Worm (Caenorhabditis elegans) whole organism, late embryonic: ENCODE results near the gene K06A4.7.

ENCODE experiments used
- ahr-1 ChIP-seq: sonication (generic microtip); optimal IDR thresholded peaks from 2 replicates; lab custom pipeline; 2016; ENCODE audit warnings: missing genetic modification characterization, missing compliant biosample characterization
- ceh-19 ChIP-seq: fragments of 200-800 bp; sonication (Bioruptor generic); optimal IDR thresholded peaks from 2 replicates; lab custom pipeline; 2018; ENCODE audit warnings: mild to moderate bottlenecking, missing genetic modification characterization, missing compliant biosample characterization
- ceh-31 ChIP-seq: sonication (generic microtip); optimal IDR thresholded peaks from 2 replicates; lab custom pipeline; 2016; ENCODE audit warnings: missing genetic modification characterization, missing compliant biosample characterization
- ceh-48 ChIP-seq: sonication (generic microtip); optimal IDR thresholded peaks from 2 replicates; lab custom pipeline; 2016; ENCODE audit warnings: missing genetic modification characterization, inconsistent platforms, missing compliant biosample characterization
- ets-4 ChIP-seq: sonication (generic microtip); optimal IDR thresholded peaks from 2 replicates; lab custom pipeline; 2016; ENCODE audit warnings: missing genetic modification characterization, missing compliant biosample characterization
- fax-1 ChIP-seq: sonication (generic microtip); optimal IDR thresholded peaks from 2 replicates; lab custom pipeline; 2016; ENCODE audit warnings: missing genotype, missing genetic modification characterization, missing compliant biosample characterization
- fkh-10 ChIP-seq: fragments of 150-350 bp; optimal IDR thresholded peaks from 2 replicates; lab custom pipeline; 2014; ENCODE audit warnings: missing biosample characterization, missing genetic modification reagents, missing genetic modification characterization
- hlh-6 ChIP-seq: sonication (generic microtip); optimal IDR thresholded peaks from 2 replicates; lab custom pipeline; 2016; ENCODE audit warnings: missing genotype, missing genetic modification characterization, missing compliant biosample characterization
- pha-2 ChIP-seq: sonication (generic microtip); optimal IDR thresholded peaks from 2 replicates; lab custom pipeline; 2017; ENCODE audit warnings: mild to moderate bottlenecking, missing genetic modification characterization, missing compliant biosample characterization
- pha-4 ChIP-seq: fragments of 150-350 bp; optimal IDR thresholded peaks from 2 replicates; lab custom pipeline; 2018; ENCODE audit warnings: missing biosample characterization, missing genetic modification reagents, missing genetic modification characterization
- sox-4 ChIP-seq: sonication (generic microtip); optimal IDR thresholded peaks from 2 replicates; lab custom pipeline; 2017; ENCODE audit warnings: mild to moderate bottlenecking, missing genetic modification characterization, inconsistent platforms, missing compliant biosample characterization

- TF ChIP-seq ceh-19 (GFP tag; lab: Kevin White, UChicago) (no peak), fax-1 (tag; lab: Kevin White, UChicago) (no peak), ceh-48 (tag; lab: Kevin White, UChicago) (no peak), ceh-31 (tag; lab: Kevin White, UChicago) (no peak), ets-4 (no peak), sox-4 (tag; lab: Kevin White, UChicago) (no peak), ahr-1 (tag; lab: Kevin White, UChicago) (no peak), pha-2 (no peak), fkh-10 (GFP tag; lab: Kevin White, UChicago) (no peak), pha-4 (no peak), hlh-6 (no peak)
These were observed 18.3 kb upstream of the K06A4.7 start for ce11 chrV:9509597-9509996.
